Fruit fly (Drosophila melanogaster) Kc167 (cell line): ENCODE data around the gene Rcd4.

Experiments
- Myc ChIP-seq: fragments of >200 bp; optimal IDR thresholded peaks from 2 replicates; lab custom pipeline; 2017; ENCODE audit warnings: missing external identifiers
- Sin3A ChIP-seq: fragments of >200 bp; optimal IDR thresholded peaks from 2 replicates; lab custom pipeline; 2018; ENCODE audit warnings: missing external identifiers
- h ChIP-seq: fragments of >200 bp; optimal IDR thresholded peaks from 3 replicates; lab custom pipeline; 2018; ENCODE audit warnings: missing external identifiers
- insv ChIP-seq: fragments of >200 bp; optimal IDR thresholded peaks from 3 replicates; lab custom pipeline; 2018; ENCODE audit warnings: missing external identifiers
- psq ChIP-seq: fragments of >200 bp; optimal IDR thresholded peaks from 2 replicates; lab custom pipeline; 2017; ENCODE audit warnings: missing external identifiers
- ttk ChIP-seq: sonication (Bioruptor generic); optimal IDR thresholded peaks from 2 replicates; lab custom pipeline; 2017; ENCODE audit warnings: missing external identifiers

The Rcd4 gene

dm6 chr2L:8382646-8383045 is at the start of gene Rcd4, which contains the start of gene CG13392:
Gene Rcd4, plus strand, starts transcription at chr2L:8382861.
Gene CG13392, minus strand, starts transcription at chr2L:8382807.
- no peak for TF ChIP-seq insv (lab: Kevin White, UChicago)
- TF ChIP-seq ttk: no peak
- no peak for TF ChIP-seq Sin3A (lab: Kevin White, UChicago)
- TF ChIP-seq h (lab: Kevin White, UChicago): no peak
- TF ChIP-seq Myc (lab: Kevin White, UChicago): no peak
- TF ChIP-seq psq: no peak

dm6 chr2L:8333185-8333584 is 49.5 kb upstream of the Rcd4 start:
- no peak for TF ChIP-seq Myc (lab: Kevin White, UChicago)
- no peak for TF ChIP-seq h (lab: Kevin White, UChicago)
- no peak for TF ChIP-seq psq
- TF ChIP-seq Sin3A (lab: Kevin White, UChicago): no peak
- no peak for TF ChIP-seq ttk

dm6 chr2L:8333624-8334023 is 49.0 kb upstream of the Rcd4 start:
- TF ChIP-seq ttk: no peak
- no peak for TF ChIP-seq psq
- no peak for TF ChIP-seq h (lab: Kevin White, UChicago)
- TF ChIP-seq Sin3A (lab: Kevin White, UChicago): no peak
- TF ChIP-seq insv (lab: Kevin White, UChicago): no peak
- no peak for TF ChIP-seq Myc (lab: Kevin White, UChicago)

- TF ChIP-seq Myc (lab: Kevin White, UChicago) (no peak), ttk (no peak), psq (no peak), insv (lab: Kevin White, UChicago) (no peak), Sin3A (lab: Kevin White, UChicago) (no peak), h (lab: Kevin White, UChicago) (no peak)
Observed at dm6 chr2L:8334705-8335104, 48.0 kb upstream of the Rcd4 start.

dm6 chr2L:8338039-8338438 is 44.6 kb upstream of the Rcd4 start, which contains the start of gene witty:
Gene witty, plus strand, starts transcription at chr2L:8338287.
- TF ChIP-seq psq (no peak), Myc (lab: Kevin White, UChicago) (no peak), h (lab: Kevin White, UChicago) (no peak), Sin3A (lab: Kevin White, UChicago) (no peak), ttk (no peak), insv (lab: Kevin White, UChicago) (no peak)

DNA sequence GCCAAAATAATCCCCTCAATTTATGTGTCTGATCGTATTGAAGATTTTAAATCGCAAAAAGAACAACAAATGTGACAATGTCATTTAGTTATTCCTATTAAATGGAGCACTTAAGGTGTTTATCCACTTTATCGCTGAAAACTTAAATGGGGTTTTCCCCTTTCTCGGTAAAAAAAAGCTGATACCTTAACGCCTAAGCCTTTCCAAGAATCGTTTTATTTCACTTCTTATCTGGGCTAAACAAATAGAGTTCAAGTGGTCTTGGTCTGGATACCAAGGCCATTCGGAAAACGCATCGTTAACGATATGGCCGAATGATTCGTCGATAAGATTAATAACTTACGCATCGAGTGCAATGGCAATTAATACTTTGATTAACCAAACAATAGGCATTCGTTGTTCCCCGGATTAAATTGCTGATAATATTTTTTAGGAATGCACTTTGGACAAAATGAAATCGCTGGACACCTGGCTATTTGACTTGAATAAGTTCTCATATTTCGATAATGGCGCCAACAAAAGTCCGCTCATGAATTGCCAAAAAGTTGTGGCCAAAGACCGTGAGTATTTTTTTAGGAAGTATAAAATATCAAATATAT is 42.8 kb upstream of the Rcd4 start:
- TF ChIP-seq insv (lab: Kevin White, UChicago): no peak
- TF ChIP-seq Sin3A (lab: Kevin White, UChicago): no peak
- no peak for TF ChIP-seq ttk
- no peak for TF ChIP-seq psq
- no peak for TF ChIP-seq Myc (lab: Kevin White, UChicago)
- no peak for TF ChIP-seq h (lab: Kevin White, UChicago)

DNA sequence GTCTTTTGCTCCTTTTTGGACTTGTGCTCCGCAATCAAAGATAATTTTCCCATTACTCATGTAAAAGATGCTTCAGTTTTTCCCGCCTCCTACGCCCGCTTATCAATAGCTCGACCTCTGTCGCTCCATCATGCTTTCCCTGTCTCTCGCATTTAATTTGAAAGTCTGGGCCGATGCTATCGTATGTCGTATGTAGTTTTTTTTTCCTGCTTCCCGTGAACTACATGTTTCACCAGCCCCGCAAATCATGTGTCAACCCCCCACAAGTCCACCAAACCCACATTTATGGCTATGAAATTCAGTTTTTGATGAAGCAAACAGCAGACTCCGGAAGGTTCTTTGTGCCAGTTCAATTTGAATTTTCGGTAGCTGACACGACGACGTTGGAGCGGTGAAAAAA is 40.3 kb upstream of the Rcd4 start, which contains the start of gene CG14273:
Gene CG14273, plus strand, starts transcription at position 301 of the 400 bp plus-strand sequence.
- TF ChIP-seq ttk: no peak
- no peak for TF ChIP-seq insv (lab: Kevin White, UChicago)
- no peak for TF ChIP-seq Sin3A (lab: Kevin White, UChicago)
- no peak for TF ChIP-seq Myc (lab: Kevin White, UChicago)
- TF ChIP-seq h (lab: Kevin White, UChicago): no peak
- no peak for TF ChIP-seq psq

DNA sequence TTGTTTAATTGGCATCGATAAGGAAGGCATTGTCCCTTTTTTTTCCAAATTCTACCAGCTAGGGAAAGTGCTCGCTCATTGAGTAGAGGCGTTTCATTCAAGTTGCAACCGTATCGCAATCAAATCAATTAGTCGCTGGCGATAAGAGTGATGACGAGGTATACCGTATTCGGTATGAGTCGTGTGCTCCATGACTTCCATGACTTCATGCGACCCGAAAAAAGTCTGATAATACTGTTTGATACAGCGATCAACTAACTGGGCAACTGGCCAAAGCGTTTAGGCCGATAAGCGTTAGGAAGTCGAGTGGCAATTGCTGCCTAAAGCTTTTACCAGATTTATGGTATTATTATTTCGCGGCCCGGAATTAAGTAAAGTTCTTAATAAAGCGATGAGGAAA is 38.1 kb upstream of the Rcd4 start:
- TF ChIP-seq Myc (lab: Kevin White, UChicago) (no peak), h (lab: Kevin White, UChicago) (no peak), psq (no peak), insv (lab: Kevin White, UChicago) (no peak), Sin3A (lab: Kevin White, UChicago) (no peak), ttk (no peak)

DNA sequence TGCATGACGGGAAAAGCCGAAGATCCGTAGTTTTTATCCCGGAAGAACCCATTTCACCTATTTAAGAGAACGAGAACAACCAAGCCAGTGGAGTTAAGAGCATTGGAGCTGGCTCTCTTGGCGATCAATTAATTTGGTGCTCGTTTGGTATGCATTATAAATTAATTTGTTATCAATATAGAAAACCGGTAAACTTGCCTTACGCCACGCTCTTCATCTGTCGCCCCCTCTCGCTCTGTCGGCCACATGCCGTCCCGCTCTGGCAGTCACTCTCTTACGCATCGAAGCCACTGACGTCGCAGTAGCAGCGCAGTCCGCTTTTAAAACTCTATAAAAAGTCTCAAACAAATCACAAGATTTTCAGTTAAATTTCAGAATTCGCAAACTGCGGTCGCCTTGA is 36.4 kb upstream of the Rcd4 start, which contains the start of gene CG7778:
Gene CG7778, plus strand, starts transcription at position 361 of the 400 bp plus-strand sequence.
- no peak for TF ChIP-seq ttk
- TF ChIP-seq Sin3A (lab: Kevin White, UChicago): no peak
- TF ChIP-seq insv (lab: Kevin White, UChicago): no peak
- no peak for TF ChIP-seq h (lab: Kevin White, UChicago)
- no peak for TF ChIP-seq psq
- no peak for TF ChIP-seq Myc (lab: Kevin White, UChicago)

dm6 chr2L:8350560-8351171 is 32.0 kb upstream of the Rcd4 start:
- TF ChIP-seq psq (no peak), ttk (no peak), Sin3A (lab: Kevin White, UChicago) (no peak), insv (lab: Kevin White, UChicago) (no peak), Myc (lab: Kevin White, UChicago) (no peak), h (lab: Kevin White, UChicago) (no peak)

- TF ChIP-seq h (lab: Kevin White, UChicago) (no peak), ttk (no peak), psq (no peak), insv (lab: Kevin White, UChicago) (no peak), Myc (lab: Kevin White, UChicago) (no peak), Sin3A (lab: Kevin White, UChicago) (no peak)
Observed at dm6 chr2L:8351333-8351732, 31.3 kb upstream of the Rcd4 start.

- TF ChIP-seq Myc (lab: Kevin White, UChicago) (no peak), h (lab: Kevin White, UChicago) (no peak), insv (lab: Kevin White, UChicago) (no peak), psq (no peak)
Observed at dm6 chr2L:8351864-8352263, 30.8 kb upstream of the Rcd4 start, which contains the start of gene Mur29B. Gene Mur29B, plus strand, starts transcription at chr2L:8352187.
